Fruit fly (Drosophila melanogaster) whole organism, prepupa: ENCODE measurements around the gene CG6432.

Experiments used
- CG10631 ChIP-seq: fragments of 200-800 bp; sonication (Bioruptor generic); optimal IDR thresholded peaks from 2 replicates; lab custom pipeline; 2016; ENCODE audit warnings: missing biosample characterization, missing genetic modification characterization
- CG10669 ChIP-seq: fragments of 200-800 bp; sonication (Bioruptor generic); optimal IDR thresholded peaks from 3 replicates; lab custom pipeline; 2018; ENCODE audit warnings: missing biosample characterization, mild to moderate bottlenecking, missing genetic modification characterization, moderate library complexity
- CG1621 ChIP-seq: fragments of 200-800 bp; sonication (Bioruptor generic); optimal IDR thresholded peaks from 3 replicates; lab custom pipeline; 2018; ENCODE audit warnings: missing biosample characterization, mild to moderate bottlenecking, missing genetic modification characterization
- CG31627 ChIP-seq: fragments of 200-800 bp; sonication (Bioruptor generic); optimal IDR thresholded peaks from 3 replicates; lab custom pipeline; 2016; ENCODE audit warnings: missing biosample characterization, missing genetic modification characterization
- CG34406 ChIP-seq: fragments of 200-800 bp; sonication (Bioruptor generic); optimal IDR thresholded peaks from 3 replicates; lab custom pipeline; 2016; ENCODE audit warnings: missing biosample characterization, missing genetic modification characterization
- CG6163 ChIP-seq: fragments of 200-800 bp; sonication (Bioruptor generic); IDR thresholded peaks from 3 replicates; pipeline ENCODE4 v1.3.6; 2022; ENCODE audit warnings: missing biosample characterization, missing genetic modification characterization
- Sox102F ChIP-seq: fragments of 200-800 bp; sonication (Bioruptor generic); optimal IDR thresholded peaks from 2 replicates; lab custom pipeline; 2016; ENCODE audit warnings: missing biosample characterization, mild to moderate bottlenecking, missing genetic modification characterization
- Sox15 ChIP-seq: fragments of 200-800 bp; sonication (Bioruptor generic); optimal IDR thresholded peaks from 3 replicates; lab custom pipeline; 2016; ENCODE audit warnings: missing biosample characterization, missing genetic modification characterization
- dac ChIP-seq: fragments of 200-800 bp; sonication (Bioruptor generic); optimal IDR thresholded peaks from 2 replicates; lab custom pipeline; 2017; ENCODE audit warnings: missing biosample characterization, mild to moderate bottlenecking, missing genetic modification characterization
- dsx ChIP-seq: fragments of 200-800 bp; optimal IDR thresholded peaks from 3 replicates; lab custom pipeline; 2019; ENCODE audit warnings: missing biosample characterization, mild to moderate bottlenecking, missing genetic modification characterization, moderate library complexity; ENCODE audit not compliant: poor library complexity, severe bottlenecking
- lz ChIP-seq: fragments of 200-800 bp; sonication (Bioruptor generic); optimal IDR thresholded peaks from 3 replicates; lab custom pipeline; 2016; ENCODE audit warnings: missing biosample characterization, missing genetic modification characterization
- net ChIP-seq: fragments of 200-800 bp; sonication (Bioruptor generic); optimal IDR thresholded peaks from 3 replicates; lab custom pipeline; 2016; ENCODE audit warnings: missing biosample characterization, missing genetic modification characterization
- salr ChIP-seq, 2 experiments: fragments of 200-800 bp; sonication (Bioruptor generic); optimal IDR thresholded peaks; 3 replicates each; lab custom pipeline; 2016 to 2018; ENCODE audit warnings: missing biosample characterization in 2 of 2, missing genetic modification characterization in 2 of 2, mild to moderate bottlenecking in 1 of 2
- ss ChIP-seq, 2 experiments: fragments of 200-800 bp; sonication (Bioruptor generic); optimal IDR thresholded peaks; 2 replicates in 1 of 2; 3 replicates in 1 of 2; lab custom pipeline; 2017 to 2018; ENCODE audit warnings: mild to moderate bottlenecking in 2 of 2, missing biosample characterization in 2 of 2, missing genetic modification characterization in 2 of 2, moderate library complexity in 1 of 2

DNA sequence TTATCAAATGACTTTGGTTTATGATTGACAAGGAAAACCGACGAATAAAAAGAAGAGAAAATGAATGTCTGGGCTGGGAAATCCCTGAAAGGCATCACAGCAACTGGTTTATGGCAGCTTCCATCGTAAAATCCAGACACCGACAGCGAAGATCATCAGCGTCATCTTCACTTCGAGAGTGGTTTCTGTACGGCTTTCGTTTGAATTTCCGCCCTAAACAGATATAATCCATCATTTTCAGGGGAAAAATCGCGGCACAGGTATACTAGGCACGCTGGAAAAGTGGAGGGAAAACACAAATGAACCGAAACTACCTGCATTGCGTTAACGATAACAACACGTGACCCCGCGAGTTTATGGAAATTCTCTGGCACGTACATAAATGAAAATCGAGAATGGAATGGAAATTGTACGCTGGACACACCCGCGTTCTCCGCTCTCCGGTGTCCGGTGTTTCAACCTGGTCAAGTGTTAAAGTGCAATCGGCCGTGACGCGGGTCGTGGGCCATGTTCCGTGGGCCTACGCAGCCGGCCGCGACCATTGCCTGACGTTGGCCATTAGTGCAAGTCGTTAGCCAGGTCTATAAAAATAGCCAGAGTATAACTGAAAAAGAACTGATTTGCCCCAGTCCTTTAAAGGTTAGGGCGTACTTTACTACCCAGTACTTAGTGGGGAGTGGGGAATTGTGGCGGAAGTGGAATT is 39.1 kb upstream of the CG6432 start:
- TF ChIP-seq CG6163 (GFP tag; lab: Robert Waterston, UW): no peak
- no peak for TF ChIP-seq salr (GFP tag; optimal IDR thresholded peaks at IDR 0.05; lab: Kevin White, UChicago)
- no peak for TF ChIP-seq CG1621 (tag; lab: Kevin White, UChicago)
- no peak for TF ChIP-seq Sox102F (GFP tag; lab: Kevin White, UChicago)
- no peak for TF ChIP-seq ss (GFP tag; optimal IDR thresholded peaks at IDR 0.05; lab: Kevin White, UChicago)
- TF ChIP-seq CG10631 (GFP tag; lab: Kevin White, UChicago): no peak
- TF ChIP-seq CG31627 (GFP tag; lab: Kevin White, UChicago): no peak
- TF ChIP-seq net (GFP tag; lab: Kevin White, UChicago): no peak
- TF ChIP-seq dac (GFP tag; lab: Kevin White, UChicago): no peak
- no peak for TF ChIP-seq lz (GFP tag; lab: Kevin White, UChicago)
- TF ChIP-seq CG34406 (GFP tag; lab: Kevin White, UChicago): no peak
- no peak for TF ChIP-seq Sox15 (GFP tag; lab: Kevin White, UChicago)
- no peak for TF ChIP-seq dsx (GFP tag; lab: Kevin White, UChicago)
- TF ChIP-seq CG10669 (GFP tag; lab: Kevin White, UChicago): no peak
